Fruit fly (Drosophila melanogaster) whole organism, prepupa: ENCODE measurements around the gene cue.

Source experiments
- CG3032 ChIP-seq: fragments of 200-800 bp; optimal IDR thresholded peaks from 2 replicates; lab custom pipeline; 2019; ENCODE audit warnings: missing biosample characterization, mild to moderate bottlenecking, missing genetic modification characterization, moderate library complexity
- CG34406 ChIP-seq: fragments of 200-800 bp; sonication (Bioruptor generic); optimal IDR thresholded peaks from 3 replicates; lab custom pipeline; 2016; ENCODE audit warnings: missing biosample characterization, missing genetic modification characterization
- CG8119 ChIP-seq: fragments of 200-800 bp; sonication (Bioruptor generic); IDR thresholded peaks from 3 replicates; pipeline ENCODE4 v1.3.6; 2022; ENCODE audit warnings: missing biosample characterization, missing genetic modification characterization
- CG8632 ChIP-seq: fragments of 200-800 bp; sonication (Bioruptor generic); optimal IDR thresholded peaks from 3 replicates; lab custom pipeline; 2016; ENCODE audit warnings: missing biosample characterization, missing genetic modification characterization
- CG9139 ChIP-seq: fragments of 200-800 bp; sonication (Bioruptor generic); optimal IDR thresholded peaks from 3 replicates; lab custom pipeline; 2017; ENCODE audit warnings: missing biosample characterization, mild to moderate bottlenecking, missing genetic modification characterization
- Eip93F ChIP-seq: fragments of 200-800 bp; sonication (Bioruptor generic); optimal IDR thresholded peaks from 2 replicates; lab custom pipeline; 2016; ENCODE audit warnings: missing biosample characterization, mild to moderate bottlenecking, missing genetic modification characterization
- Ets96B ChIP-seq: fragments of 200-800 bp; optimal IDR thresholded peaks from 2 replicates; lab custom pipeline; 2019; ENCODE audit warnings: missing biosample characterization, mild to moderate bottlenecking, missing genetic modification characterization, moderate library complexity
- Hr4 ChIP-seq: fragments of 200-800 bp; sonication (Bioruptor generic); optimal IDR thresholded peaks from 3 replicates; lab custom pipeline; 2016; ENCODE audit warnings: missing biosample characterization, missing genetic modification characterization
- Lpt ChIP-seq: fragments of 200-800 bp; sonication (Bioruptor generic); optimal IDR thresholded peaks from 3 replicates; lab custom pipeline; 2016; ENCODE audit warnings: missing biosample characterization, missing genetic modification characterization
- Met ChIP-seq: fragments of 200-800 bp; sonication (Bioruptor generic); optimal IDR thresholded peaks from 3 replicates; lab custom pipeline; 2016; ENCODE audit warnings: missing biosample characterization, missing genetic modification characterization
- Smox ChIP-seq: fragments of 200-800 bp; sonication (Bioruptor generic); optimal IDR thresholded peaks from 3 replicates; lab custom pipeline; 2016; ENCODE audit warnings: missing biosample characterization, missing genetic modification characterization
- achi ChIP-seq: fragments of 200-800 bp; sonication (Bioruptor generic); optimal IDR thresholded peaks from 3 replicates; lab custom pipeline; 2016; ENCODE audit warnings: missing biosample characterization, missing genetic modification characterization
- dac ChIP-seq: fragments of 200-800 bp; sonication (Bioruptor generic); optimal IDR thresholded peaks from 2 replicates; lab custom pipeline; 2017; ENCODE audit warnings: missing biosample characterization, mild to moderate bottlenecking, missing genetic modification characterization
- fd59A ChIP-seq: fragments of 200-800 bp; sonication (Bioruptor generic); optimal IDR thresholded peaks from 2 replicates; lab custom pipeline; 2017; ENCODE audit warnings: missing biosample characterization, mild to moderate bottlenecking, missing genetic modification characterization, missing genetic modification reagents
- fd85E ChIP-seq: fragments of 200-800 bp; sonication (Bioruptor generic); optimal IDR thresholded peaks from 3 replicates; lab custom pipeline; 2016; ENCODE audit warnings: missing biosample characterization, missing genetic modification characterization
- spab ChIP-seq: fragments of 200-800 bp; sonication (Bioruptor generic); optimal IDR thresholded peaks from 2 replicates; lab custom pipeline; 2017; ENCODE audit warnings: missing biosample characterization, mild to moderate bottlenecking, missing genetic modification characterization, missing genetic modification reagents
- ss ChIP-seq, 2 experiments: fragments of 200-800 bp; sonication (Bioruptor generic); optimal IDR thresholded peaks; 2 replicates in 1 of 2; 3 replicates in 1 of 2; lab custom pipeline; 2017 to 2018; ENCODE audit warnings: mild to moderate bottlenecking in 2 of 2, missing biosample characterization in 2 of 2, missing genetic modification characterization in 2 of 2, moderate library complexity in 1 of 2

cue gene

DNA sequence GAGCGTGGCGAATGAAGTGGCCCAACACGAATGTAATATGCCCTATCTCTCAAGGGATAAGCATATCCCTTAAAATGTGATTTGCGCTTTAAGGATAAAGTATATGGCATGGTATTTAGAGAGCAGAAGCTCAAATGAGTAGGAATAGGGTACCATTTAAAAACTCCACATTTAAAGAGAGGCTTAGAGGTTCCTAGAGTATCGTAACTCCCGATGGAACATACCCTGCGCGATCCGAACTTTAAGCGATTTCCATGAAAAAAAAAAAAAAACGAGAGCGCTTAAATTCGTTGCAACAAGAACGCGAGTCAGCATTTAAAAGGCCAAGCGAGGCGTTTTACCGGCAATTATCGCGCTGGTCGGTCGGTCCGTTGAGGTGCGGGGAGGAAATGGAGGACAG lies 59.8 kb downstream of the cue start (continued):
- TF ChIP-seq CG8632 (GFP tag; lab: Kevin White, UChicago): peak; percentile 34
- peak; percentile 77 for TF ChIP-seq Met
- TF ChIP-seq fd59A (GFP tag; lab: Kevin White, UChicago): no peak
- peak; percentile 69 for TF ChIP-seq Smox (GFP tag; lab: Kevin White, UChicago)
- no peak for TF ChIP-seq spab
- TF ChIP-seq CG34406 (GFP tag; lab: Kevin White, UChicago): peak; percentile 50
- no peak for TF ChIP-seq Hr4 (GFP tag; lab: Kevin White, UChicago)
- TF ChIP-seq Ets96B (tag; lab: Kevin White, UChicago): no peak
- TF ChIP-seq ss (GFP tag; optimal IDR thresholded peaks at IDR 0.05; lab: Kevin White, UChicago): peak in 1 of 2 experiments; percentile 35
- TF ChIP-seq CG9139 (GFP tag; lab: Kevin White, UChicago): no peak
- no peak for TF ChIP-seq Eip93F (GFP tag; lab: Kevin White, UChicago)
- TF ChIP-seq achi (GFP tag; lab: Kevin White, UChicago): no peak
- TF ChIP-seq CG8119 (GFP tag; lab: Robert Waterston, UW): no peak
- TF ChIP-seq fd85E (GFP tag; lab: Kevin White, UChicago): no peak
- TF ChIP-seq Lpt (GFP tag; lab: Kevin White, UChicago): no peak
- TF ChIP-seq CG3032 (tag; lab: Kevin White, UChicago): no peak
- TF ChIP-seq dac (GFP tag; lab: Kevin White, UChicago): no peak
- TF ChIP-seq, all 60 proteins: peak for 28
